Worm (Caenorhabditis elegans): ENCODE measurements around the gene semi-1.

semi-1 gene

ce11 chrV:13485732-13486131, 29.3 kb downstream of the semi-1 start (continued):
- TF ChIP-seq nhr-41 (GFP tag; IDR thresholded peaks at IDR 0.05) (no peak), ZK337.2 (GFP tag; IDR thresholded peaks at IDR 0.05) (no peak), unc-130 (GFP tag; optimal IDR thresholded peaks at IDR 0.05) (no peak)

- TF ChIP-seq dmd-6 (GFP tag; IDR thresholded peaks at IDR 0.05), result no peak
- TF ChIP-seq T20F7.1 (GFP tag; optimal IDR thresholded peaks at IDR 0.05), result no peak
- no peak for TF ChIP-seq unc-62 (GFP tag; optimal IDR thresholded peaks at IDR 0.05 in 1 of 2)
- TF ChIP-seq unc-62 (tag; optimal IDR thresholded peaks at IDR 0.05), result no peak
- TF ChIP-seq lin-29 (GFP tag; IDR thresholded peaks at IDR 0.05), result no peak
- no peak for TF ChIP-seq hif-1 (tag; optimal IDR thresholded peaks at IDR 0.05)
- TF ChIP-seq zip-2 (tag; optimal IDR thresholded peaks at IDR 0.05), result no peak
- no peak for TF ChIP-seq snpc-4 (tag; optimal IDR thresholded peaks at IDR 0.05)
- TF ChIP-seq nhr-10 (tag; optimal IDR thresholded peaks at IDR 0.05), result no peak
- TF ChIP-seq lin-15B (tag; optimal IDR thresholded peaks at IDR 0.05), result no peak
- no peak for TF ChIP-seq nhr-76 (tag; optimal IDR thresholded peaks at IDR 0.05)
- no peak for TF ChIP-seq sdz-12 (GFP tag; optimal IDR thresholded peaks at IDR 0.05)
- TF ChIP-seq nhr-111 (GFP tag; optimal IDR thresholded peaks at IDR 0.05), result no peak
- TF ChIP-seq Y105C5A.15 (GFP tag; IDR thresholded peaks at IDR 0.05), result no peak
- TF ChIP-seq hmg-1.1 (GFP tag; IDR thresholded peaks at IDR 0.05), result no peak
- no peak for TF ChIP-seq ceh-82 (tag; optimal IDR thresholded peaks at IDR 0.05)
- no peak for TF ChIP-seq fkh-10 (GFP tag; optimal IDR thresholded peaks at IDR 0.05)
- no peak for TF ChIP-seq spr-3 (GFP tag; optimal IDR thresholded peaks at IDR 0.05)
Measured at ce11 chrV:13484339-13484738, 30.7 kb downstream of the semi-1 start, which contains the start of gene T10G3.4. Gene T10G3.4, minus strand, starts transcription at chrV:13484439.

DNA sequence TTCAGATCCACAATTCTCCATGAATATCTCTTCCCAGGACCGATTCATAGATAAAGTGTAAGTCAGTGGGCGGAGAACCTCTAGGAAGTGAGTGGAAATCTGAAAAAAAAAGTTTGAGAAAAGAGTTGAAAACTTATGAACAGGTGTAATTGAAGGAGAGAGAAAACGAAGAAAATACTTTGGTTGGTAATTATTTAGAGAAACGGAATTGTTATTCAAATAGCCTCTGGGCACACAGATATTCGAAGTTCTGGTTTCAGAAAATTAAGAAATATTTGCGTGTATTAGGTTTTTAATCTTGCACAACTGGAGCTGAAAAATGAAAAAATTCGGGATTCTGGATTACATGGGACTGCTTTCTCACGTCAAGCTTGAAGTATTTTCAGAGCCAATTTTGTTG, 35.2 kb downstream of the semi-1 start, which contains the start of gene T10G3.2:
TSS of gene T10G3.2 (minus strand) at position 101 of the 400 bp plus-strand sequence.
- TF ChIP-seq nhr-25 (tag; optimal IDR thresholded peaks at IDR 0.05; ENCODE audit: borderline replicate concordance, insufficient read depth) (no peak), nhr-28 (tag; optimal IDR thresholded peaks at IDR 0.05) (no peak), aha-1 (tag) (no peak), mes-2 (tag; optimal IDR thresholded peaks at IDR 0.05; ENCODE audit: poor library complexity, severe bottlenecking) (no peak), ctbp-1 (GFP tag; IDR thresholded peaks at IDR 0.05) (no peak), F49E8.2 (tag; optimal IDR thresholded peaks at IDR 0.05; ENCODE audit: borderline replicate concordance) (no peak), lim-7 (GFP tag; IDR thresholded peaks at IDR 0.05) (no peak), lin-39 (tag; optimal IDR thresholded peaks at IDR 0.05) (no peak), madf-5 (GFP tag; IDR thresholded peaks at IDR 0.05) (no peak), hlh-11 (tag; optimal IDR thresholded peaks at IDR 0.05) (no peak), mdt-29 (GFP tag; IDR thresholded peaks at IDR 0.05) (no peak), dve-1 (tag; optimal IDR thresholded peaks at IDR 0.05; ENCODE audit: insufficient read depth) (no peak), zfp-3 (GFP tag; conservative IDR thresholded peaks at IDR 0.05) (no peak), lir-3 (tag; optimal IDR thresholded peaks at IDR 0.05) (no peak), R02D3.7 (tag; optimal IDR thresholded peaks at IDR 0.05) (no peak), attf-4 (tag; optimal IDR thresholded peaks at IDR 0.05) (no peak), Y48G9A.11 (GFP tag; IDR thresholded peaks at IDR 0.05) (no peak), Y105C5A.15 (GFP tag; IDR thresholded peaks at IDR 0.05) (no peak)

DNA sequence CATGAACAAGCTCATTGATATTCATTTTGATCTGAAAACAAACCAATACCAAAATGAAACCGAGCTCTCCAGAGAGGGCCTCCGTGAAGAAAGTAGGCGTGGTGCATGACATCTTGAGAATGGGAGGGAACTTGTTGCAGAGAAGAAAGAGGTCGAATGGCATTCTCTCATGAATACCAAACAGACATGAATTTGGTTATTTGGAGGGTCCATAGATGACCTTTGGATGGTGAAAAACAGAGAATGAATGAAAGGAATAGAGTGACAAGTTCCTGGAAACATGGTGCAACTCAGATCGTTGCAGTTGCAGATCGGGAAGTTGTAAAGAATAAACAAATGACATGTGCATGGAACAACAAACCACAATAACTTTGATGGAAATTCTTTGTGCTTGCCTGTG, 38.7 kb downstream of the semi-1 start, which contains the start of gene T10G3.8:
TSS of gene T10G3.8 (minus strand) at position 101 of the 400 bp plus-strand sequence.
- TF ChIP-seq nhr-11 (tag; optimal IDR thresholded peaks at IDR 0.05), result no peak
- TF ChIP-seq set-16 (GFP tag; IDR thresholded peaks at IDR 0.05), result no peak
- TF ChIP-seq mxl-2 (GFP tag; conservative IDR thresholded peaks at IDR 0.05), result no peak
